Worm (Caenorhabditis elegans): ENCODE results near the gene cyp-13A8.

DNA sequence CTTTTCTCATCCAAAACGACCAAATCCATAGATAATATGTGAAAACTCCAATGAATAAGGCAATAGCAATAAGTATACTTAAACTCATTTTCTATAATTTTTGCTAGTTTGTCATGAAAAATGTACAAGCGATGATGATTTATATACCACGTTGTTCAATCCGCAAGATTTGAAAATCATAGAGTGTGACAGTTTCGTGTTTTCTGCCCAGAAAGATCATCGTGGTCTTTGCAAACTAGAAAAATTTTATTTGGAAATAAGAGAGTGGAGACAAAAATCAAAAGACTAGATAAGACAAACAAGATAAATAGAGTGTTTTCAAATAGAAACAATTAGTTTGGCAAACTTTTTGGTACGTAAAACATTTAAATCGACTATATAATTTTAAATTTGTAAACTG is 14.2 kb downstream of the cyp-13A8 start, which contains the start of gene cyp-13A3:
- TF ChIP-seq ztf-16 (tag; optimal IDR thresholded peaks at IDR 0.05) (no peak), dmd-4 (tag; optimal IDR thresholded peaks at IDR 0.05; ENCODE audit: borderline replicate concordance) (no peak), F13H6.1 (tag; optimal IDR thresholded peaks at IDR 0.05) (no peak), hlh-30 (tag; optimal IDR thresholded peaks at IDR 0.05; ENCODE audit: insufficient read depth) (no peak), ceh-9 (tag; optimal IDR thresholded peaks at IDR 0.05) (no peak), pax-1 (tag; optimal IDR thresholded peaks at IDR 0.05) (no peak), ref-2 (tag; optimal IDR thresholded peaks at IDR 0.05) (no peak), fkh-10 (GFP tag; optimal IDR thresholded peaks at IDR 0.05) (no peak), rnt-1 (tag; optimal IDR thresholded peaks at IDR 0.05) (no peak)
